Worm (Caenorhabditis elegans): ENCODE results near the gene idpp-12.

idpp-12 gene

DNA sequence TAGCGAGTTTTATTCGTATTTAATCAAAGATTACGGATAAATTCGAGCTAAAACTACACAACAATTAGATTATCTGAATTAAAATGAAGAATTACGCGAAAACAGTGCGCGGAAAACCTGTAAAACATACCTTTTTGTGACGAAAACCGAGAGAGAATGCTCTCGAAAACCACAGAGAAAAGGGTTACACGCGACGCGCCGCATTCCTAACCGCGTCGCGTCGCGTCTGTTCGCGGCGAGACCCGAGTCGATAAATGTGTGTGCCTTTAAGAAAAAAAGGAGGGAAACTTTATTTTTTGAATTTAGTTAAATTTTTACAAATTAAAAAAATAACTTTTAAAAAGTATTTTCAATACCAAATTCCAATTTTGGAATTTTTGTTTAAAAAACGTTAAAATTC, 34.9 kb downstream of the idpp-12 start, which contains the start of gene hrpa-1 (continued):
- TF ChIP-seq let-607 (tag; optimal IDR thresholded peaks at IDR 0.05) (peak in 1 of 2 experiments; percentile 30), tlf-1 (GFP tag; optimal IDR thresholded peaks at IDR 0.05) (peak; percentile 43), gei-17 (GFP tag; optimal IDR thresholded peaks at IDR 0.05) (no peak), dpl-1 (GFP tag; optimal IDR thresholded peaks at IDR 0.05) (peak; percentile 88), nhr-179 (tag; optimal IDR thresholded peaks at IDR 0.05) (no peak), ceh-91 (GFP tag; IDR thresholded peaks at IDR 0.05) (peak; percentile 63; the same call in 1 of the 2 replicates), lsy-27 (tag; optimal IDR thresholded peaks at IDR 0.05; ENCODE audit: borderline replicate concordance, insufficient read depth) (no peak), let-526 (GFP tag; IDR thresholded peaks at IDR 0.05) (no peak), ceh-40 (GFP tag; IDR thresholded peaks at IDR 0.05) (no peak), F22D6.2 (tag; optimal IDR thresholded peaks at IDR 0.05) (no peak), ztf-25 (GFP tag; IDR thresholded peaks at IDR 0.05) (no peak), rcor-1 (GFP tag; IDR thresholded peaks at IDR 0.05) (peak; percentile 57), nfya-2 (GFP tag; IDR thresholded peaks at IDR 0.05) (no peak), F49E8.2 (tag; optimal IDR thresholded peaks at IDR 0.05; ENCODE audit: insufficient read depth) (peak; percentile 33), F57A8.1 (GFP tag; optimal IDR thresholded peaks at IDR 0.05) (no peak), ztf-26 (tag; optimal IDR thresholded peaks at IDR 0.05) (no peak), xnd-1 (tag; optimal IDR thresholded peaks at IDR 0.05) (no peak), nhr-27 (tag; optimal IDR thresholded peaks at IDR 0.05) (no peak), Y95B8A.8 (GFP tag; IDR thresholded peaks at IDR 0.05) (peak; percentile 26; the same call in 1 of the 2 replicates), ceh-27 (GFP tag; optimal IDR thresholded peaks at IDR 0.05) (no peak), hmg-1.2 (GFP tag; IDR thresholded peaks at IDR 0.05) (peak; percentile 47), F39B2.1 (GFP tag; IDR thresholded peaks at IDR 0.05) (no peak), tbp1 (GFP tag; optimal IDR thresholded peaks at IDR 0.05) (peak; percentile 56), ztf-18 (tag; optimal IDR thresholded peaks at IDR 0.05) (peak; percentile 2), T26A5.8 (tag; optimal IDR thresholded peaks at IDR 0.05) (no peak), ceh-58 (GFP tag; IDR thresholded peaks at IDR 0.05) (no peak), Y56A3A.18 (GFP tag; IDR thresholded peaks at IDR 0.05) (no peak), lsl-1 (GFP tag; optimal IDR thresholded peaks at IDR 0.05) (peak; percentile 54), lin-54 (GFP tag; optimal IDR thresholded peaks at IDR 0.05) (peak; percentile 85), unc-62 (GFP tag; optimal IDR thresholded peaks at IDR 0.05) (no peak), unc-130 (GFP tag; optimal IDR thresholded peaks at IDR 0.05) (no peak), athp-1 (tag; optimal IDR thresholded peaks at IDR 0.05) (no peak), mel-28 (tag; optimal IDR thresholded peaks at IDR 0.05; ENCODE audit: borderline replicate concordance) (no peak), snpc-1.1 (tag; optimal IDR thresholded peaks at IDR 0.05; ENCODE audit: insufficient read depth) (peak; percentile 4), F57C9.4 (tag; optimal IDR thresholded peaks at IDR 0.05) (no peak), attf-3 (GFP tag; conservative IDR thresholded peaks at IDR 0.05) (peak; percentile 49; the same call in 1 of the 2 replicates), ztf-22 (GFP tag; optimal IDR thresholded peaks at IDR 0.05) (no peak), rpc-1 (optimal IDR thresholded peaks at IDR 0.05) (no peak), rpc-1 (tag; optimal IDR thresholded peaks at IDR 0.05) (no peak), mxl-1 (tag; optimal IDR thresholded peaks at IDR 0.05) (no peak), F37B4.10 (GFP tag; IDR thresholded peaks at IDR 0.05) (no peak), C17E4.6 (GFP tag; IDR thresholded peaks at IDR 0.05) (no peak), mcd-1 (GFP tag; IDR thresholded peaks at IDR 0.05) (peak; percentile 87), him-1 (tag; optimal IDR thresholded peaks at IDR 0.05) (peak; percentile 9), bed-2 (GFP tag; IDR thresholded peaks at IDR 0.05) (no peak), bed-1 (GFP tag; IDR thresholded peaks at IDR 0.05) (no peak), F55B11.4 (tag; optimal IDR thresholded peaks at IDR 0.05; ENCODE audit: borderline replicate concordance, insufficient read depth) (no peak), sptf-2 (GFP tag; optimal IDR thresholded peaks at IDR 0.05) (no peak), F10E7.11 (tag; optimal IDR thresholded peaks at IDR 0.05) (no peak), hlh-12 (tag; optimal IDR thresholded peaks at IDR 0.05) (no peak)
